Fruit fly (Drosophila melanogaster): Measurements from ENCODE around the gene Best1.

The Best1 gene

dm6 chr3R:10139649-10140598, 30.4 kb downstream of the Best1 start, which contains the start of gene tws (continued):
- no peak for TF ChIP-seq CG4617 (GFP tag; optimal IDR thresholded peaks at IDR 0.05; ENCODE audit: borderline replicate concordance)
- no peak for TF ChIP-seq Neu2 (GFP tag; optimal IDR thresholded peaks at IDR 0.05; ENCODE audit: borderline replicate concordance)
- TF ChIP-seq emc (GFP tag; optimal IDR thresholded peaks at IDR 0.05): no peak
- TF ChIP-seq ac (GFP tag; optimal IDR thresholded peaks at IDR 0.05): no peak
- 0 out of 3 replicates have a peak, but pooled peaks have one; percentile 27 for TF ChIP-seq Dbx (GFP tag; IDR thresholded peaks at IDR 0.05)
- no peak for TF ChIP-seq pan (optimal IDR thresholded peaks at IDR 0.05)
- TF ChIP-seq pan (GFP tag; optimal IDR thresholded peaks at IDR 0.05 in 1 of 2, IDR thresholded peaks at IDR 0.05 in 1 of 2): peak in 1 of 2 experiments; percentile 76
- peak; percentile 19 for TF ChIP-seq Myb (GFP tag; optimal IDR thresholded peaks at IDR 0.05)
- no peak for TF ChIP-seq Dad (GFP tag; optimal IDR thresholded peaks at IDR 0.05)
- TF ChIP-seq CG12659 (GFP tag; optimal IDR thresholded peaks at IDR 0.05): peak; percentile 44
- TF ChIP-seq CG17802 (tag; optimal IDR thresholded peaks at IDR 0.05): no peak
- TF ChIP-seq yki (optimal IDR thresholded peaks at IDR 0.05): peak; percentile 30
- peak; percentile 29 for TF ChIP-seq CG8281 (tag; optimal IDR thresholded peaks at IDR 0.05)
- no peak for TF ChIP-seq ERR (GFP tag; optimal IDR thresholded peaks at IDR 0.05)
- peak; percentile 35 for TF ChIP-seq ems (GFP tag; optimal IDR thresholded peaks at IDR 0.05)
- peak; percentile 54 for TF ChIP-seq CG9727 (GFP tag; optimal IDR thresholded peaks at IDR 0.05)
- TF ChIP-seq psq (GFP tag; optimal IDR thresholded peaks at IDR 0.05): no peak
- TF ChIP-seq Hr39 (optimal IDR thresholded peaks at IDR 0.05): no peak
- TF ChIP-seq CG11093 (GFP tag; IDR thresholded peaks at IDR 0.05): no peak
- peak; percentile 58 for TF ChIP-seq Hmr (GFP tag; optimal IDR thresholded peaks at IDR 0.05)
- peak; percentile 86; the same call in 2 of the 3 replicates for TF ChIP-seq so (GFP tag; IDR thresholded peaks at IDR 0.05)
- no peak for TF ChIP-seq CG5953 (GFP tag; IDR thresholded peaks at IDR 0.05)
- TF ChIP-seq ara (GFP tag; IDR thresholded peaks at IDR 0.05): peak; percentile 42; the same call in 1 of the 2 replicates
- peak; percentile 74 for TF ChIP-seq gro (GFP tag; optimal IDR thresholded peaks at IDR 0.05)
- TF ChIP-seq ab (GFP tag; optimal IDR thresholded peaks at IDR 0.05): no peak
- TF ChIP-seq HmgD (GFP tag; optimal IDR thresholded peaks at IDR 0.05): no peak
- TF ChIP-seq Sox100B (GFP tag; optimal IDR thresholded peaks at IDR 0.05): peak; percentile 55
- no peak for TF ChIP-seq Doc3 (GFP tag; IDR thresholded peaks at IDR 0.05; ENCODE audit: partially characterized antibody)
- no peak for TF ChIP-seq dm (GFP tag; optimal IDR thresholded peaks at IDR 0.05)
- TF ChIP-seq CG13296 (GFP tag; optimal IDR thresholded peaks at IDR 0.05): peak; percentile 10
- TF ChIP-seq peb (GFP tag; IDR thresholded peaks at IDR 0.05): no peak
- TF ChIP-seq CG10274 (GFP tag; optimal IDR thresholded peaks at IDR 0.05): no peak
- no peak for TF ChIP-seq sens-2 (GFP tag; IDR thresholded peaks at IDR 0.05)
- peak; percentile 87 for TF ChIP-seq vvl (GFP tag; IDR thresholded peaks at IDR 0.05)
- TF ChIP-seq CG12071 (GFP tag; optimal IDR thresholded peaks at IDR 0.05): peak; percentile 81
- peak; percentile 70; the same call in 2 of the 3 replicates for TF ChIP-seq CG17361 (GFP tag; IDR thresholded peaks at IDR 0.05)
- TF ChIP-seq danr (GFP tag; IDR thresholded peaks at IDR 0.05): no peak
- TF ChIP-seq CG9876 (GFP tag; optimal IDR thresholded peaks at IDR 0.05): no peak
- no peak for TF ChIP-seq dimm (GFP tag; IDR thresholded peaks at IDR 0.05)
- peak; percentile 14 for TF ChIP-seq MESR4 (GFP tag; optimal IDR thresholded peaks at IDR 0.05)
- no peak for TF ChIP-seq nerfin-1 (tag; optimal IDR thresholded peaks at IDR 0.05)
- TF ChIP-seq fd96Cb (tag; optimal IDR thresholded peaks at IDR 0.05): peak; percentile 19
- peak; percentile 57 for TF ChIP-seq run (tag; optimal IDR thresholded peaks at IDR 0.05)
- TF ChIP-seq schlank (tag; optimal IDR thresholded peaks at IDR 0.05): peak; percentile 57
- peak; percentile 50 for TF ChIP-seq CG30403 (GFP tag; optimal IDR thresholded peaks at IDR 0.05)
- TF ChIP-seq BtbVII (GFP tag; optimal IDR thresholded peaks at IDR 0.05): peak; percentile 58
- no peak for TF ChIP-seq Chrac-16 (GFP tag; optimal IDR thresholded peaks at IDR 0.05)
- no peak for TF ChIP-seq CG4328 (GFP tag; optimal IDR thresholded peaks at IDR 0.05)
- TF ChIP-seq CG42726 (GFP tag; IDR thresholded peaks at IDR 0.05; ENCODE audit: partially characterized antibody): no peak
- peak; percentile 9 for TF ChIP-seq CG30431 (GFP tag; optimal IDR thresholded peaks at IDR 0.05)
